Worm (Caenorhabditis elegans) whole organism, L1 larva: Measurements from ENCODE around the gene nlp-2.

Source experiments
- C04F5.9 ChIP-seq: sonication (generic microtip); optimal IDR thresholded peaks from 2 replicates; lab custom pipeline; 2016; ENCODE audit warnings: missing genetic modification characterization, missing compliant biosample characterization
- aha-1 ChIP-seq: fragments of 150-350 bp; optimal IDR thresholded peaks from 2 replicates; lab custom pipeline; 2014; ENCODE audit warnings: missing biosample characterization, missing genetic modification characterization
- ama-1 ChIP-seq: fragments of 150-350 bp; optimal IDR thresholded peaks from 2 replicates; lab custom pipeline; 2014
- blmp-1 ChIP-seq: fragments of 150-350 bp; optimal IDR thresholded peaks from 2 replicates; lab custom pipeline; 2014; ENCODE audit warnings: missing biosample characterization, missing genetic modification characterization
- ces-1 ChIP-seq: fragments of 150-350 bp; optimal IDR thresholded peaks from 2 replicates; lab custom pipeline; 2014; ENCODE audit warnings: missing biosample characterization, missing genetic modification reagents, missing genetic modification characterization
- efl-1 ChIP-seq, 4 experiments: fragments of 150-350 bp; optimal IDR thresholded peaks in 3 of 4; peaks in 1 of 4; 1 replicate in 1 of 4; 2 replicates in 3 of 4; lab custom pipeline; 2014; ENCODE audit warnings: missing biosample characterization in 2 of 4, missing genetic modification characterization in 2 of 4, missing genetic modification reagents in 2 of 4
- elt-2 ChIP-seq: sonication (generic microtip); optimal IDR thresholded peaks from 2 replicates; lab custom pipeline; 2016; ENCODE audit warnings: missing genetic modification characterization, mild to moderate bottlenecking, inconsistent platforms, missing compliant biosample characterization, missing genetic modification reagents
- elt-3 ChIP-seq, 6 experiments: fragments of 150-350 bp in 1 of 6; sonication (generic microtip); optimal IDR thresholded peaks; 2 replicates each; lab custom pipeline; 2017 to 2018; ENCODE audit warnings: missing biosample characterization in 6 of 6, missing genetic modification characterization in 6 of 6, inconsistent platforms in 1 of 6
- fkh-10 ChIP-seq: sonication (generic microtip); optimal IDR thresholded peaks from 2 replicates; lab custom pipeline; 2017; ENCODE audit warnings: missing biosample characterization, missing genetic modification reagents, missing genetic modification characterization
- hlh-4 ChIP-seq: sonication (generic microtip); optimal IDR thresholded peaks from 2 replicates; lab custom pipeline; 2016; ENCODE audit warnings: mild to moderate bottlenecking, missing genetic modification characterization, missing compliant biosample characterization
- hpl-2 ChIP-seq: fragments of 150-350 bp; optimal IDR thresholded peaks from 2 replicates; lab custom pipeline; 2014; ENCODE audit warnings: missing biosample characterization, missing genetic modification reagents, missing genetic modification characterization
- irx-1 ChIP-seq: sonication (generic microtip); optimal IDR thresholded peaks from 2 replicates; lab custom pipeline; 2016; ENCODE audit warnings: missing genetic modification characterization, missing compliant biosample characterization
- lin-14 ChIP-seq: fragments of 200-800 bp; sonication (Bioruptor generic); optimal IDR thresholded peaks from 2 replicates; lab custom pipeline; 2018; ENCODE audit warnings: mild to moderate bottlenecking, missing genetic modification characterization, moderate library complexity, missing compliant biosample characterization
- lin-35 ChIP-seq, 2 experiments: fragments of 150-350 bp; optimal IDR thresholded peaks; 2 replicates each; lab custom pipeline; 2014; ENCODE audit warnings: missing biosample characterization in 2 of 2, missing genetic modification characterization in 2 of 2, missing genetic modification reagents in 2 of 2
- lsy-2 ChIP-seq, 2 experiments: fragments of 150-350 bp; optimal IDR thresholded peaks; 2 replicates each; lab custom pipeline; 2014; ENCODE audit warnings: missing biosample characterization in 2 of 2, missing genetic modification characterization in 2 of 2
- mab-9 ChIP-seq: fragments of 200-800 bp; sonication (Bioruptor generic); IDR thresholded peaks from 2 replicates; pipeline ENCODE4 v1.3.6; 2022; ENCODE audit warnings: missing genetic modification reagents, missing genetic modification characterization, missing compliant biosample characterization
- mep-1 ChIP-seq: fragments of 150-350 bp; optimal IDR thresholded peaks from 2 replicates; lab custom pipeline; 2014; ENCODE audit warnings: missing biosample characterization, missing genetic modification characterization
- nhr-11 ChIP-seq: fragments of 150-350 bp; optimal IDR thresholded peaks from 2 replicates; lab custom pipeline; 2014; ENCODE audit warnings: missing biosample characterization, missing genetic modification characterization
- nhr-12 ChIP-seq: sonication (generic microtip); optimal IDR thresholded peaks from 2 replicates; lab custom pipeline; 2017; ENCODE audit warnings: missing biosample characterization, missing genetic modification characterization
- nhr-20 ChIP-seq: sonication (generic microtip); optimal IDR thresholded peaks from 2 replicates; lab custom pipeline; 2016; ENCODE audit warnings: mild to moderate bottlenecking, missing genetic modification characterization, missing compliant biosample characterization
- nhr-237 ChIP-seq: fragments of 150-350 bp; optimal IDR thresholded peaks from 2 replicates; lab custom pipeline; 2014; ENCODE audit warnings: missing biosample characterization, missing genetic modification characterization
- nhr-71 ChIP-seq: sonication (generic microtip); optimal IDR thresholded peaks from 2 replicates; lab custom pipeline; 2016; ENCODE audit warnings: mild to moderate bottlenecking, missing genetic modification characterization, moderate library complexity, missing compliant biosample characterization
- nhr-76 ChIP-seq: sonication (generic microtip); optimal IDR thresholded peaks from 2 replicates; lab custom pipeline; 2017; ENCODE audit warnings: missing biosample characterization, missing genetic modification characterization
- nhr-77 ChIP-seq: fragments of 150-350 bp; optimal IDR thresholded peaks from 2 replicates; lab custom pipeline; 2014; ENCODE audit warnings: missing biosample characterization, missing genetic modification characterization
- nhr-85 ChIP-seq: sonication (generic microtip); peaks from one replicate; lab custom pipeline; 2016; ENCODE audit warnings: missing genetic modification characterization, inconsistent platforms, missing compliant biosample characterization
- nhr-90 ChIP-seq: sonication (generic microtip); optimal IDR thresholded peaks from 2 replicates; lab custom pipeline; 2016; ENCODE audit warnings: mild to moderate bottlenecking, missing genetic modification characterization, missing compliant biosample characterization; ENCODE audit not compliant: poor library complexity
- pag-3 ChIP-seq: sonication (generic microtip); optimal IDR thresholded peaks from 2 replicates; lab custom pipeline; 2017; ENCODE audit warnings: missing genetic modification characterization, mild to moderate bottlenecking, missing compliant biosample characterization, antibody characterized with exemption, borderline replicate concordance; ENCODE audit not compliant: insufficient read depth
- rnt-1 ChIP-seq: sonication (generic microtip); optimal IDR thresholded peaks from 2 replicates; lab custom pipeline; 2016; ENCODE audit warnings: mild to moderate bottlenecking, missing genetic modification characterization, moderate library complexity, missing compliant biosample characterization
- skn-1 ChIP-seq: fragments of 150-350 bp; optimal IDR thresholded peaks from 2 replicates; lab custom pipeline; 2014; ENCODE audit warnings: missing biosample characterization, missing genetic modification characterization
- snpc-4 ChIP-seq: fragments of 150-350 bp; optimal IDR thresholded peaks from 2 replicates; lab custom pipeline; 2014; ENCODE audit warnings: missing biosample characterization, missing genetic modification characterization
- snu-23 ChIP-seq: sonication (generic microtip); optimal IDR thresholded peaks from 2 replicates; lab custom pipeline; 2016; ENCODE audit warnings: missing genetic modification characterization, missing compliant biosample characterization
- sox-4 ChIP-seq: sonication (generic microtip); optimal IDR thresholded peaks from 2 replicates; lab custom pipeline; 2016; ENCODE audit warnings: missing genetic modification characterization, missing compliant biosample characterization
- swsn-7 ChIP-seq: sonication (generic microtip); optimal IDR thresholded peaks from 2 replicates; lab custom pipeline; 2016; ENCODE audit warnings: missing genetic modification characterization, missing compliant biosample characterization
- tbx-2 ChIP-seq: sonication (generic microtip); optimal IDR thresholded peaks from 2 replicates; lab custom pipeline; 2016; ENCODE audit warnings: missing genetic modification characterization, missing compliant biosample characterization
- unc-98 ChIP-seq: fragments of 200-800 bp; sonication (Bioruptor generic); IDR thresholded peaks from 2 replicates; pipeline ENCODE4 v1.3.6; 2022; ENCODE audit warnings: missing genetic modification characterization, missing compliant biosample characterization
- zip-4 ChIP-seq: fragments of 200-800 bp; sonication (Bioruptor generic); optimal IDR thresholded peaks from 2 replicates; lab custom pipeline; 2018; ENCODE audit warnings: mild to moderate bottlenecking, missing genetic modification characterization, moderate library complexity, missing compliant biosample characterization
- ztf-4 ChIP-seq: fragments of 150-350 bp; optimal IDR thresholded peaks from 2 replicates; lab custom pipeline; 2014; ENCODE audit warnings: missing biosample characterization, missing genetic modification characterization

nlp-2 gene

DNA sequence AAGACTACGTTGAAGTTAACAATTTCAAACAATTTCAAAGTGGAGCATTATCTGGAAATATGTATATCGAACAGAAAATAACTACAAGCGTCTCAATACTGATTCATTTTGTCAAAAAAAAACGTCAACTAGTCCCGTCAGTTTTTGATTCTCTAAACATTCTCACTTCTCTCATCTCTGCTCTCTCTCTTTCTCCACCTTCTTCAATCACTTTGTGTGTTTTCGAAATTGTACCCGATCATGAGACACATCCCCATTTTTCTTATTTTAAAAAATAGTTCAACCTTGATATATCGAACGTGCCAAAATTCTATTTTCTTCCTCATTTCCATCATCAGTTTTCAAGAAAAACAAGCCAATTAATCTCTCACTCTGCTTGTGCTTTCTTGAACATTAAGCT is 36.3 kb upstream of the nlp-2 start:
- TF ChIP-seq blmp-1 (tag; lab: Kevin White, UChicago) (peak; percentile 13), nhr-11 (no peak), irx-1 (tag; lab: Kevin White, UChicago) (no peak), efl-1 (optimal IDR thresholded peaks at IDR 0.05; lab: Kevin White, UChicago) (no peak), efl-1 (GFP tag; optimal IDR thresholded peaks at IDR 0.05 in 1 of 2; lab: Kevin White, UChicago) (peak in 1 of 2 experiments; percentile 88), swsn-7 (no peak), unc-98 (GFP tag; lab: Robert Waterston, UW) (no peak), nhr-12 (no peak), pag-3 (peak; percentile 7), mab-9 (no peak), lin-14 (GFP tag; lab: Kevin White, UChicago) (peak; percentile 68), lin-35 (GFP tag; optimal IDR thresholded peaks at IDR 0.05; lab: Kevin White, UChicago) (peak in 1 of 2 experiments; percentile 15), tbx-2 (no peak), aha-1 (tag; lab: Kevin White, UChicago) (no peak), fkh-10 (GFP tag; lab: Kevin White, UChicago) (no peak), ama-1 (lab: Kevin White, UChicago) (no peak), nhr-20 (tag; lab: Kevin White, UChicago) (peak; percentile 12), sox-4 (tag; lab: Kevin White, UChicago) (no peak), hlh-4 (tag; lab: Kevin White, UChicago) (no peak), ces-1 (no peak), snpc-4 (tag; lab: Kevin White, UChicago) (no peak), hpl-2 (GFP tag; lab: Kevin White, UChicago) (no peak), nhr-77 (no peak), nhr-71 (tag; lab: Kevin White, UChicago) (peak; percentile 48), C04F5.9 (tag; lab: Kevin White, UChicago) (no peak), elt-2 (tag; lab: Kevin White, UChicago) (no peak), nhr-85 (peak; percentile 73), snu-23 (peak; percentile 50), lsy-2 (tag; optimal IDR thresholded peaks at IDR 0.05; lab: Kevin White, UChicago) (peak in 1 of 2 experiments; percentile 19), zip-4 (no peak), mep-1 (tag; lab: Kevin White, UChicago) (no peak), nhr-237 (tag; lab: Kevin White, UChicago) (no peak), skn-1 (peak; percentile 24)

DNA sequence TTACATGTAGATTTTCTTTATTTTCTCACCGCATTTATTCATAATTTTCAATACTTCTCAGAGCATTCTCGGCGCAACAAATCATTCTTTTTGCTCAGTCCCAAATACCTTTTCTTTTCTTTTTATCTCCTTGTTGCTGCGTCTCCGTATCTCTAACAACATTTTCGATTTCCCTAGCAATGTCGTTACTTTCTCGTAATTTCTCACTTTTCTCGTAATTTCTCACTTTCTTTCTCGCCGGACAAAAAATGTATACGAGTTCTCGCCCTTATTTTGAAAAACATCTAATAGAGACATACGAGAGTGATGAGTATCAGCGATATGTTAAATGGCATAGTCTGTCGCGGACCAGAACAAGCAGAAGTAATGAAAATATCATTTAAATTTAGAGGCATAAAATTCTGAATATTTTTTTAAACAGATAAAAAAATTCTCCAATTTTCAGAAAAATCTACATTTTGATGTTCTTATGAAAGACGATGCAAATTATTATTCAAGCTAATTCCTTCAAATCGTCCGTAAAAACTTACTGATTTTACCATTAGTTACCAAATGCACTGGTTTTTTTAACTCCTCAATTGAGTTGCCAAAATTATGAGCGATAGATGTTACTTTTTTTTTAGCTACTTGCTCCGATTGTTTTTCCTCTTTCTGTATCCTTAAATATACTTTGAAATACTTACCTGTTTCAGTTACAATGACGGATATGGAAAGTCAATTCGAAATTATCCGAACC is 30.9 kb upstream of the nlp-2 start, which contains the start of gene F47G3.3:
Gene F47G3.3, plus strand, starts transcription at position 686 of the 736 bp plus-strand sequence.
- TF ChIP-seq ztf-4 (tag; lab: Kevin White, UChicago) (no peak), blmp-1 (tag; lab: Kevin White, UChicago) (peak; percentile 95), aha-1 (tag; lab: Kevin White, UChicago) (no peak)
- TF ChIP-seq, all 84 proteins: peak for 1

DNA sequence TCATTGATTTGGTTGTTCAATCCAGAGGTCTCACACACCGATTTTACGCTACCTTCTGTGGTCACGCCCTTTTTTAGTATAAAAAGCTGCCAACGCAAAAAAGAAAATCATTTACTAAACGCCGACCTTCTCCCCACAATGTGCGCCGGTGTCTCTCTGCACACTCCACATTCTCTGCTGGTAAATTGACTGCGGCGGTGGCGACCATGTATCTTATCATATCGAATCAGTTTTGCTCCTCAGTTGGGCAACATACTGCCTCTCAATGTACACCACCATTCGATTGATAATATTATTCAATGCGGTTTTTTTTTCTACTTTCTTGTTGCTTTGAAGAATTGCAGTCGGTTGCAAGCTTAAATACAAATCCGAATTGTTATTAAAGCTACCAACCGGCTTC is 27.6 kb upstream of the nlp-2 start:
- TF ChIP-seq elt-2 (tag; lab: Kevin White, UChicago) (peak; percentile 54), nhr-71 (tag; lab: Kevin White, UChicago) (no peak), nhr-76 (tag; lab: Kevin White, UChicago) (no peak), lin-35 (GFP tag; optimal IDR thresholded peaks at IDR 0.05; lab: Kevin White, UChicago) (peak in 1 of 2 experiments; percentile 30), elt-3 (tag; optimal IDR thresholded peaks at IDR 0.05; lab: Kevin White, UChicago) (peak in 2 of 6 experiments; percentile 9 to 47), nhr-90 (peak; percentile 10), lin-14 (GFP tag; lab: Kevin White, UChicago) (peak; percentile 24)

- TF ChIP-seq rnt-1 (tag; lab: Kevin White, UChicago) (no peak), elt-2 (tag; lab: Kevin White, UChicago) (peak; percentile 51)
Observed at ce11 chrX:2370655-2371054, 26.1 kb upstream of the nlp-2 start.
